Worm (Caenorhabditis elegans): ENCODE data around the gene rol-6.

ce11 chrII:8691344-8691960 lies 41.4 kb upstream of the rol-6 start, which contains the start of gene C34C6.3:
- TF ChIP-seq nhr-11 (tag; optimal IDR thresholded peaks at IDR 0.05), result no peak
- no peak for TF ChIP-seq pha-4 (tag; optimal IDR thresholded peaks at IDR 0.05)
- TF ChIP-seq dmd-4 (tag; optimal IDR thresholded peaks at IDR 0.05; ENCODE audit: borderline replicate concordance), result no peak
- TF ChIP-seq rnt-1 (tag; optimal IDR thresholded peaks at IDR 0.05), result no peak
- no peak for TF ChIP-seq ceh-31 (tag; optimal IDR thresholded peaks at IDR 0.05)
- TF ChIP-seq eyg-1 (tag; optimal IDR thresholded peaks at IDR 0.05), result no peak

All from whole organism, late embryonic.